Fruit fly (Drosophila melanogaster): ENCODE measurements around the gene Ran-like.

Gene Ran-like

DNA sequence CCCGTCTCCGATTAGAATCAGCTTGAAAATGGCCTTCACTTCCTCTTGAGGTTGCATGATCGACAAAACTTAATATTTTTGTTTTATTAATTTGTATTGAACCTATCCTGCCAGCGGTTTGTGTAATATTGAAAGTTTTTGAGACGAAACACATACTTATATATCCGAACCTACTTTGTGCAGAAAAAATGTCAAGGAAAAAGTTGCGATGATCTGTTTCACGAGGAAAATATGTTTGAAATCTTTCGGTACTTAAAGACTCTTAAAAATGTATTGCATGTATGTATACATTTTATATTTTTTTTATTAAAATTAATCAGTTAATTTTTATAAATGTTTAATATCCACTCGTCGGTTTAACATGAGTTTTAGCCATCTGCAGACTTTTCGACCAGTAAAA, at the start of gene Ran-like:
TSS of gene Ran-like (minus strand) at position 101 of the 400 bp plus-strand sequence.
- TF ChIP-seq CG34406 (GFP tag; optimal IDR thresholded peaks at IDR 0.05) = no peak
- no peak for TF ChIP-seq CG3919 (GFP tag; optimal IDR thresholded peaks at IDR 0.05)
- no peak for TF ChIP-seq Hr39 (GFP tag; optimal IDR thresholded peaks at IDR 0.05)
- TF ChIP-seq lz (GFP tag; optimal IDR thresholded peaks at IDR 0.05) = no peak

- TF ChIP-seq CG11902 (GFP tag; optimal IDR thresholded peaks at IDR 0.05) (peak; percentile 32), spab (GFP tag; optimal IDR thresholded peaks at IDR 0.05) (peak; percentile 70), CG9139 (GFP tag; optimal IDR thresholded peaks at IDR 0.05) (peak; percentile 51), esn (GFP tag; optimal IDR thresholded peaks at IDR 0.05) (peak; percentile 87), CG8319 (GFP tag; optimal IDR thresholded peaks at IDR 0.05) (peak; percentile 44), CG6792 (GFP tag; optimal IDR thresholded peaks at IDR 0.05) (peak; percentile 71), ss (GFP tag; optimal IDR thresholded peaks at IDR 0.05) (peak; percentile 57 to 75), lz (GFP tag; optimal IDR thresholded peaks at IDR 0.05) (peak; percentile 79), Eip78C (GFP tag) (peak; percentile 95), cyc (GFP tag; optimal IDR thresholded peaks at IDR 0.05) (peak; percentile 77), CG34406 (GFP tag; optimal IDR thresholded peaks at IDR 0.05) (peak; percentile 76), Lpt (GFP tag; optimal IDR thresholded peaks at IDR 0.05) (peak; percentile 48), CG8632 (GFP tag; optimal IDR thresholded peaks at IDR 0.05) (peak; percentile 77), Eip75B (GFP tag; optimal IDR thresholded peaks at IDR 0.05) (peak; percentile 76), CG1621 (tag; optimal IDR thresholded peaks at IDR 0.05) (peak; percentile 64), fd59A (GFP tag; optimal IDR thresholded peaks at IDR 0.05) (peak; percentile 82), Ets96B (tag; optimal IDR thresholded peaks at IDR 0.05) (peak; percentile 62), topi (GFP tag; optimal IDR thresholded peaks at IDR 0.05) (peak; percentile 83), fd85E (GFP tag; optimal IDR thresholded peaks at IDR 0.05) (no peak), CG6854 (GFP tag; optimal IDR thresholded peaks at IDR 0.05) (no peak), pdm3 (GFP tag; optimal IDR thresholded peaks at IDR 0.05) (peak; percentile 79), Sox14 (GFP tag; optimal IDR thresholded peaks at IDR 0.05) (peak; percentile 77), CG3919 (GFP tag; optimal IDR thresholded peaks at IDR 0.05) (peak; percentile 67), Sox15 (GFP tag; optimal IDR thresholded peaks at IDR 0.05) (peak; percentile 76), Hr39 (GFP tag; optimal IDR thresholded peaks at IDR 0.05) (peak; percentile 81), Blimp-1 (GFP tag; optimal IDR thresholded peaks at IDR 0.05) (peak; percentile 34), CG8119 (GFP tag; IDR thresholded peaks at IDR 0.05) (0 out of 3 replicates have a peak, but pooled peaks have one; percentile 37), CG10669 (GFP tag; optimal IDR thresholded peaks at IDR 0.05) (peak; percentile 60), vri (GFP tag; optimal IDR thresholded peaks at IDR 0.05) (peak; percentile 24), Eip93F (GFP tag; optimal IDR thresholded peaks at IDR 0.05) (no peak), CG11294 (GFP tag; IDR thresholded peaks at IDR 0.05) (peak; percentile 37; the same call in 1 of the 2 replicates), CG32006 (GFP tag; optimal IDR thresholded peaks at IDR 0.05) (peak; percentile 90), svp (GFP tag) (peak; percentile 93), Smox (GFP tag; optimal IDR thresholded peaks at IDR 0.05) (peak; percentile 80), achi (GFP tag; optimal IDR thresholded peaks at IDR 0.05) (peak; percentile 67), Sox102F (GFP tag; optimal IDR thresholded peaks at IDR 0.05) (peak; percentile 69), CG10631 (GFP tag; optimal IDR thresholded peaks at IDR 0.05) (peak; percentile 80), CG15336 (GFP tag; IDR thresholded peaks at IDR 0.05) (peak; percentile 28; the same call in 1 of the 2 replicates), acj6 (GFP tag; optimal IDR thresholded peaks at IDR 0.05) (peak; percentile 76), Met (GFP tag; optimal IDR thresholded peaks at IDR 0.05) (peak; percentile 75), CG11762 (GFP tag; optimal IDR thresholded peaks at IDR 0.05; ENCODE audit: insufficient read depth) (peak; percentile 58), Gug (GFP tag; IDR thresholded peaks at IDR 0.05) (0 out of 2 replicates have a peak, but pooled peaks have one; percentile 18), Ets21C (GFP tag; optimal IDR thresholded peaks at IDR 0.05) (peak; percentile 57), CG4318 (GFP tag; optimal IDR thresholded peaks at IDR 0.05) (peak; percentile 60), Hr38 (GFP tag; optimal IDR thresholded peaks at IDR 0.05) (no peak), CG31627 (GFP tag; optimal IDR thresholded peaks at IDR 0.05) (peak; percentile 79), dac (GFP tag; optimal IDR thresholded peaks at IDR 0.05) (peak; percentile 70)
Observed at dm6 chr3L:15534274-15535227, 49.3 kb upstream of the Ran-like start.
